Worm (Caenorhabditis elegans): Measurements from ENCODE around the gene tag-290.

Gene tag-290

DNA sequence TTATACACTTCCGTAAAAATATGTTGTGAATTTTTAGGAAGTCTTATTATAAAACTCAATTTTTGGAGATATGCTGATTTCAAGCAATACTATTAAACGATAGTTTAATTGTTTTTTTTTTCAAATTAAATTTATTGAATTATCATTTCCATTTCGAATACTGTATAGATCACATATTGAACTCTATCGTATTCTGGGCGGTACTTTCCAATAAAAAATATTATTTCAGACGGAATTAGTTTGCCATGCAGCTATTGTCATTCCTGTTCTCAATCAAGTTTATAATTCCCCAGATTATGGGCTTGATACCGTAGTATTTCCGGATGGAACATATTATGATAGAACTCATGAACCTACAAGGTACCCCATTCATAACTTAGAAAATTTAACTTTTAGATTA, 38.5 kb upstream of the tag-290 start:
- TF ChIP-seq ceh-43 (GFP tag; optimal IDR thresholded peaks at IDR 0.05) (no peak), lin-13 (tag; optimal IDR thresholded peaks at IDR 0.05) (no peak), tbx-8 (GFP tag; optimal IDR thresholded peaks at IDR 0.05) (no peak), elt-3 (tag; optimal IDR thresholded peaks at IDR 0.05) (no peak), flh-1 (GFP tag; optimal IDR thresholded peaks at IDR 0.05) (no peak), blmp-1 (tag; optimal IDR thresholded peaks at IDR 0.05) (no peak)

DNA sequence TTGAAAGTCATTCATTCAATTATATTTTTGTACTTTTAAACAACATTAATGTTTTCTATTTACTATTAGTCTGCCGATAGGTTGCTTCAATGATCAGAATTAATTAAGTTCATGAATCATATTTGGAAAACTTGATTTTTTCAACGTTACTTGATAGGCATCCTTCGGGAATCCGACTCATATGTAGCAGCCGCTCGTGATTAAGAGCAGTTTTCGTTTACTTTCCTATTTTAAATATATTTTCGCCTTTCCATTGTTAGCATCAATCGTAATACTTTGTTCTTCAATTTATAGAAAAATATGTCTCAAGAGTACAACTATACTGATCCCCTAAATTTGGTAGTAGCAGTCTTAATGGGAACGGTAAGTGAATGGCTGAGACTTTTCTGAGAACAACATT, 32.3 kb upstream of the tag-290 start, which contains the start of gene srx-90:
TSS of gene srx-90 (plus strand) at position 301 of the 400 bp plus-strand sequence.
- no peak for TF ChIP-seq ceh-39 (tag; optimal IDR thresholded peaks at IDR 0.05)
- TF ChIP-seq mls-2 (tag; optimal IDR thresholded peaks at IDR 0.05): no peak
- TF ChIP-seq bed-3 (GFP tag; optimal IDR thresholded peaks at IDR 0.05): no peak
- TF ChIP-seq ztf-11 (tag; optimal IDR thresholded peaks at IDR 0.05): no peak
- no peak for TF ChIP-seq M03D4.4 (tag; optimal IDR thresholded peaks at IDR 0.05)
- TF ChIP-seq mep-1 (tag; optimal IDR thresholded peaks at IDR 0.05): no peak
- TF ChIP-seq sptf-1 (tag; optimal IDR thresholded peaks at IDR 0.05): no peak
- TF ChIP-seq nhr-12 (tag; optimal IDR thresholded peaks at IDR 0.05): no peak
- no peak for TF ChIP-seq zip-8 (tag; optimal IDR thresholded peaks at IDR 0.05)
- no peak for TF ChIP-seq lin-32 (GFP tag; optimal IDR thresholded peaks at IDR 0.05)
- TF ChIP-seq lin-13 (tag; optimal IDR thresholded peaks at IDR 0.05): no peak
- TF ChIP-seq sem-2 (GFP tag; optimal IDR thresholded peaks at IDR 0.05): no peak
- TF ChIP-seq nhr-237 (tag; optimal IDR thresholded peaks at IDR 0.05): no peak
- TF ChIP-seq nhr-28 (tag; optimal IDR thresholded peaks at IDR 0.05): no peak
- no peak for TF ChIP-seq elt-3 (tag; optimal IDR thresholded peaks at IDR 0.05)
- TF ChIP-seq blmp-1 (tag; optimal IDR thresholded peaks at IDR 0.05): no peak
- TF ChIP-seq unc-39 (tag; optimal IDR thresholded peaks at IDR 0.05): no peak
- no peak for TF ChIP-seq drap-1 (GFP tag; optimal IDR thresholded peaks at IDR 0.05)
- TF ChIP-seq flh-1 (GFP tag; optimal IDR thresholded peaks at IDR 0.05): no peak
- TF ChIP-seq hlh-1 (tag; optimal IDR thresholded peaks at IDR 0.05): no peak

DNA sequence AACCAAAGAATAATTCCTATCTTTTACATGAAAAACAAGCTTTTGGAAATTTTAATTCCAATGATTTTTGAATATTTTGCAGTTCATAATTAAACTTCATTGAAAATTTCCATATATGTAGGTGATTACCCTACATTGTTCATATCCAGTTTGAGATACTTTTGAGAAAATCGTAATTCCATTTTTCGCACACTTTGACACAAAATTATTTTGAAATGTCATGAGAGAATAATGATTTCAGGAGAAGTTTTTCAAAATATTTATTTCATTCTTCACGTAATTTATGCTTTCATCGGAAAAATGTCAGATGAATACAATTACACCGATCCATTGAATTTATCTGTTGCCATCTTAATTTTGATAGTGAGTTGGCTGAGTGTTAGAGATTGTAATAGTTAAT, 29.9 kb upstream of the tag-290 start, which contains the start of gene srx-88:
TSS of gene srx-88 (plus strand) at position 301 of the 400 bp plus-strand sequence.
- TF ChIP-seq ces-1 (GFP tag; optimal IDR thresholded peaks at IDR 0.05): no peak
- no peak for TF ChIP-seq ceh-39 (tag; optimal IDR thresholded peaks at IDR 0.05)
- no peak for TF ChIP-seq snpc-4 (tag; optimal IDR thresholded peaks at IDR 0.05)
- no peak for TF ChIP-seq sem-2 (GFP tag; optimal IDR thresholded peaks at IDR 0.05)
- TF ChIP-seq lin-13 (tag; optimal IDR thresholded peaks at IDR 0.05): no peak
- no peak for TF ChIP-seq elt-3 (tag; optimal IDR thresholded peaks at IDR 0.05)
- no peak for TF ChIP-seq unc-62 (GFP tag; optimal IDR thresholded peaks at IDR 0.05)
- no peak for TF ChIP-seq mab-5 (tag; optimal IDR thresholded peaks at IDR 0.05)
- no peak for TF ChIP-seq ceh-43 (GFP tag; optimal IDR thresholded peaks at IDR 0.05)
- TF ChIP-seq mep-1 (tag; optimal IDR thresholded peaks at IDR 0.05): no peak
- no peak for TF ChIP-seq mls-2 (tag; optimal IDR thresholded peaks at IDR 0.05)
- no peak for TF ChIP-seq bed-3 (GFP tag; optimal IDR thresholded peaks at IDR 0.05)
- no peak for TF ChIP-seq zip-8 (tag; optimal IDR thresholded peaks at IDR 0.05)
- TF ChIP-seq tbx-8 (GFP tag; optimal IDR thresholded peaks at IDR 0.05): no peak
- TF ChIP-seq nhr-12 (tag; optimal IDR thresholded peaks at IDR 0.05): no peak
- no peak for TF ChIP-seq lsy-2 (tag; optimal IDR thresholded peaks at IDR 0.05)
- TF ChIP-seq nhr-76 (tag; optimal IDR thresholded peaks at IDR 0.05): no peak
- no peak for TF ChIP-seq pha-4 (tag; optimal IDR thresholded peaks at IDR 0.05)
- TF ChIP-seq cnd-1 (tag; optimal IDR thresholded peaks at IDR 0.05): no peak

DNA sequence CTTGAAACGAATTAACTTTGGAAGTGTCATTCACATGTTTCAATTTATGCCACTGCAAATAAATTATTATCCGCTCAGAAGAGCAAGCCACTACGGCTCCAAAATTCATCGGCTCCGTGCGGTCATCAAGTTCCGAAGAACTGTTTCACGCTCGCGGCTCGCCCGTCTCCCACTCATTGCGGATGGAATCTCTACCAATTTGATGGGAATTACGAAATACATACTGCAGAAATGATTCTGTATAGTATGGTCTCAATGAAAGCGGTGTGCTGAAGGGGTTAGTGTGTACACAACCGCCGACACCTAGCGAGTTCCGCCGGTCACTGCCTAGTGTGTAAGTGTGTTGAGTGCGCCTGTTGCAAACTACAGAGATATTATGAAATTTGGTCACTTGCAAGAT, 28.0 kb upstream of the tag-290 start:
- TF ChIP-seq unc-120 (tag; optimal IDR thresholded peaks at IDR 0.05; ENCODE audit: poor library complexity, severe bottlenecking) (no peak), ceh-43 (GFP tag; optimal IDR thresholded peaks at IDR 0.05) (no peak), lin-13 (tag; optimal IDR thresholded peaks at IDR 0.05) (no peak), nhr-28 (tag; optimal IDR thresholded peaks at IDR 0.05) (no peak), ceh-83 (GFP tag; optimal IDR thresholded peaks at IDR 0.05) (no peak), nhr-2 (tag; optimal IDR thresholded peaks at IDR 0.05) (no peak), nhr-12 (tag; optimal IDR thresholded peaks at IDR 0.05) (no peak), elt-1 (tag; optimal IDR thresholded peaks at IDR 0.05; ENCODE audit: borderline replicate concordance, insufficient read depth) (no peak), zip-8 (tag; optimal IDR thresholded peaks at IDR 0.05) (no peak), unc-62 (GFP tag; optimal IDR thresholded peaks at IDR 0.05) (no peak), bed-3 (GFP tag; optimal IDR thresholded peaks at IDR 0.05) (no peak), hlh-1 (tag; optimal IDR thresholded peaks at IDR 0.05) (no peak), blmp-1 (tag; optimal IDR thresholded peaks at IDR 0.05) (no peak), mab-5 (tag; optimal IDR thresholded peaks at IDR 0.05) (no peak), lsy-2 (tag; optimal IDR thresholded peaks at IDR 0.05) (no peak), tbx-8 (GFP tag; optimal IDR thresholded peaks at IDR 0.05) (no peak)
